Fruit fly (Drosophila melanogaster): ENCODE measurements around the gene Srx.

The Srx gene

DNA sequence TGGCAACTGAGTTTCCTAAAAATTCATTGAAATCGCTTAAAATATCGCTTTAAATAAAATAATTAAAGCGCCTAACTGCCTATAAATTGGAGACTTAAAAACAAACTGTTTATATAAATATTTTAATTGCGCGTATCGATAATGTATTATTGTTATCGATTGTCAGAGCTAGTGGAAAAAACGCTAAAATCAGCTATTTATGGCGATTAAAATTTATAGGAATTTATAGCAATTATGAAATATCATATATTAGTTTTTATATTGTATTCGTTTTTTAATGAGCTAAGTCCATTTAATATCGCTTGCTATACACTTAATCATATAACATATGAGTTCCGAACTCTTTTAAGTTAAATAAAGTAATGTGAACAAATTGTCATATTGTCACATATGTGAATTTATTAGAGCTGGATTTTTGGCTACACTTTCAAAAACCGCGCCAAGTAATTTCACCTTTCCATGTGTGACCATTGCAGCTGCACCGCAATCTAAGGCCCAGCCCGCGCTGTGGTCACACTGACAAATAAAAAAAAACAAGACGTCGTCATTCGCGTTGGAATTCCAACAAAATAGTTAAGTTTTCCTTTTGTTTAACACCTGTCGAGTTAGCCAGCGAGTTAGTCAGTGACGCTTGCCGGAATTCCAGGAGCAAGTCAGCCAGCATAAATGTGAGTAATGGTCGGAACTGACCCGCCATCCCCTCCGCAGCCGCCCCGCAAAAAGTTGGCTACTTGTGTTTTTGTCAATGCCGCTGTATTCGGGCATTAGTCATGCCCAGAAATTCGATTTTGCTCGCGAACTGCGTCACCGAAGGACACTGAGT lies 50.6 kb downstream of the Srx start, which contains the start of the genes CG7772 and Vps4:
TSS of gene CG7772 (minus strand) at position 78 of the 823 bp plus-strand sequence.
TSS of gene Vps4 (plus strand) at position 509 of the 823 bp plus-strand sequence.
- no peak for TF ChIP-seq EcR (GFP tag; optimal IDR thresholded peaks at IDR 0.05)
- TF ChIP-seq psq (optimal IDR thresholded peaks at IDR 0.05), result no peak
- TF ChIP-seq CG8478 (optimal IDR thresholded peaks at IDR 0.05), result no peak
- TF ChIP-seq pan (optimal IDR thresholded peaks at IDR 0.05), result no peak
- no peak for TF ChIP-seq usp (GFP tag; optimal IDR thresholded peaks at IDR 0.05)
- no peak for TF ChIP-seq Dll (optimal IDR thresholded peaks at IDR 0.05)

Measured in whole organism.